Fruit fly (Drosophila melanogaster) whole organism, embryonic: Measurements from ENCODE around the gene CG15308.

Experiments used
- Blimp-1 ChIP-seq: fragments of 200-800 bp; sonication (Bioruptor generic); optimal IDR thresholded peaks from 3 replicates; lab custom pipeline; 2018; ENCODE audit warnings: missing biosample characterization, missing genetic modification characterization, mild to moderate bottlenecking, moderate library complexity, missing genetic modification reagents
- CG10431 ChIP-seq: fragments of 200-800 bp; sonication (Bioruptor generic); optimal IDR thresholded peaks from 3 replicates; lab custom pipeline; 2018; ENCODE audit warnings: missing biosample characterization, mild to moderate bottlenecking, missing genetic modification characterization
- CG10565 ChIP-seq: fragments of 200-800 bp; sonication (Bioruptor generic); optimal IDR thresholded peaks from 3 replicates; lab custom pipeline; 2016; ENCODE audit warnings: missing biosample characterization, mild to moderate bottlenecking, missing genetic modification characterization
- CG10654 ChIP-seq: fragments of 200-800 bp; sonication (Bioruptor generic); optimal IDR thresholded peaks from 2 replicates; lab custom pipeline; 2016; ENCODE audit warnings: missing biosample characterization, missing genetic modification characterization
- CG11560 ChIP-seq: fragments of 200-800 bp; sonication (Bioruptor generic); IDR thresholded peaks from 3 replicates; pipeline ENCODE4 v1.3.6; 2022; ENCODE audit warnings: missing biosample characterization, missing genetic modification characterization
- CG11696 ChIP-seq: fragments of 200-800 bp; sonication (Bioruptor generic); IDR thresholded peaks from 2 replicates; pipeline ENCODE4 v1.3.6; 2022; ENCODE audit warnings: missing biosample characterization, missing genetic modification characterization
- CG12071 ChIP-seq: fragments of 200-800 bp; sonication (Bioruptor generic); optimal IDR thresholded peaks from 3 replicates; lab custom pipeline; 2018; ENCODE audit warnings: missing biosample characterization, mild to moderate bottlenecking, missing genetic modification characterization
- CG12155 ChIP-seq: fragments of 200-800 bp; sonication (Bioruptor generic); optimal IDR thresholded peaks from 3 replicates; lab custom pipeline; 2016; ENCODE audit warnings: missing biosample characterization, missing genetic modification characterization
- CG1529 ChIP-seq: fragments of 200-800 bp; sonication (Bioruptor generic); optimal IDR thresholded peaks from 3 replicates; lab custom pipeline; 2018; ENCODE audit warnings: missing biosample characterization, missing genetic modification characterization
- CG15514 ChIP-seq: fragments of 200-800 bp; sonication (Bioruptor generic); optimal IDR thresholded peaks from 3 replicates; lab custom pipeline; 2017; ENCODE audit warnings: missing biosample characterization, missing genetic modification characterization, mild to moderate bottlenecking, moderate library complexity, missing genetic modification reagents
- CG18011 ChIP-seq: fragments of 200-800 bp; sonication (Bioruptor generic); optimal IDR thresholded peaks from 2 replicates; lab custom pipeline; 2017; ENCODE audit warnings: missing biosample characterization, missing genetic modification characterization, mild to moderate bottlenecking, moderate library complexity, missing genotype
- CG18764 ChIP-seq: fragments of 200-800 bp; sonication (Bioruptor generic); optimal IDR thresholded peaks from 3 replicates; lab custom pipeline; 2016; ENCODE audit warnings: missing biosample characterization, missing genetic modification characterization
- CG3065 ChIP-seq: fragments of 200-800 bp; sonication (Bioruptor generic); optimal IDR thresholded peaks from 2 replicates; lab custom pipeline; 2016; ENCODE audit warnings: missing biosample characterization, missing genetic modification characterization
- CG7839 ChIP-seq: fragments of 200-800 bp; sonication (Bioruptor generic); optimal IDR thresholded peaks from 3 replicates; lab custom pipeline; 2018; ENCODE audit warnings: missing biosample characterization, mild to moderate bottlenecking, missing genetic modification characterization, moderate library complexity
- CG8290 ChIP-seq, 3 experiments: fragments of 200-800 bp; sonication (Bioruptor generic); optimal IDR thresholded peaks; 2 replicates each; lab custom pipeline; 2016 to 2019; ENCODE audit warnings: missing biosample characterization in 3 of 3, missing genetic modification characterization in 3 of 3, mild to moderate bottlenecking in 2 of 3, moderate library complexity in 1 of 3
- Elba2 ChIP-seq: fragments of 200-800 bp; sonication (Bioruptor generic); optimal IDR thresholded peaks from 3 replicates; lab custom pipeline; 2016; ENCODE audit warnings: missing biosample characterization, missing genetic modification characterization
- GATAe ChIP-seq: fragments of 200-800 bp; sonication (Bioruptor generic); conservative IDR thresholded peaks from 2 replicates; pipeline ENCODE4 v1.3.6; 2022; ENCODE audit warnings: missing biosample characterization, missing genetic modification characterization
- Neu2 ChIP-seq: fragments of 200-800 bp; sonication (Bioruptor generic); optimal IDR thresholded peaks from 3 replicates; lab custom pipeline; 2016; ENCODE audit warnings: missing biosample characterization, missing genetic modification characterization, borderline replicate concordance
- Optix ChIP-seq: fragments of 200-800 bp; sonication (Bioruptor generic); IDR thresholded peaks from 3 replicates; pipeline ENCODE4 v1.3.6; 2022; ENCODE audit warnings: missing biosample characterization, missing genetic modification characterization
- Poxn ChIP-seq: fragments of 200-800 bp; sonication (Bioruptor generic); IDR thresholded peaks from 2 replicates; pipeline ENCODE4 v1.3.6; 2022; ENCODE audit warnings: missing biosample characterization, missing genetic modification characterization
- Ravus ChIP-seq: fragments of 200-800 bp; sonication (Bioruptor generic); IDR thresholded peaks from 2 replicates; pipeline ENCODE4 v1.3.6; 2022; ENCODE audit warnings: missing biosample characterization, missing genetic modification characterization
- Trl ChIP-seq, 3 experiments: fragments of >200 bp in 2 of 3; fragments of 200-800 bp in 1 of 3; sonication (Bioruptor generic) in 1 of 3; optimal IDR thresholded peaks; 2 replicates in 1 of 3; 3 replicates in 2 of 3; lab custom pipeline; 2016 to 2017; ENCODE audit warnings: missing biosample characterization in 1 of 3, missing genetic modification characterization in 1 of 3
- Xrp1 ChIP-seq: fragments of 200-800 bp; sonication (Bioruptor generic); IDR thresholded peaks from 2 replicates; pipeline ENCODE4 v1.3.6; 2022; ENCODE audit warnings: missing biosample characterization, missing genetic modification characterization
- ara ChIP-seq: fragments of 200-800 bp; sonication (Bioruptor generic); IDR thresholded peaks from 2 replicates; pipeline ENCODE4 v1.3.6; 2022; ENCODE audit warnings: missing biosample characterization, missing genetic modification characterization
- bsh ChIP-seq, 2 experiments: fragments of 200-800 bp; sonication (Bioruptor generic); optimal IDR thresholded peaks; 2 replicates each; lab custom pipeline; 2017 to 2018; ENCODE audit warnings: mild to moderate bottlenecking in 2 of 2, missing biosample characterization in 2 of 2, missing genetic modification characterization in 2 of 2, moderate library complexity in 1 of 2
- dati ChIP-seq: fragments of 200-800 bp; sonication (Bioruptor generic); IDR thresholded peaks from 2 replicates; pipeline ENCODE4 v1.3.6; 2022; ENCODE audit warnings: missing biosample characterization, missing genetic modification characterization
- fd64A ChIP-seq: fragments of 200-800 bp; sonication (Bioruptor generic); optimal IDR thresholded peaks from 3 replicates; lab custom pipeline; 2018; ENCODE audit warnings: missing biosample characterization, mild to moderate bottlenecking, missing genetic modification characterization
- fu2 ChIP-seq: fragments of 200-800 bp; sonication (Bioruptor generic); optimal IDR thresholded peaks from 2 replicates; lab custom pipeline; 2016; ENCODE audit warnings: missing biosample characterization, missing genetic modification characterization
- gce ChIP-seq: fragments of 200-800 bp; sonication (Bioruptor generic); IDR thresholded peaks from 3 replicates; pipeline ENCODE4 v1.3.6; 2022; ENCODE audit warnings: missing biosample characterization, missing genetic modification characterization
- gcm2 ChIP-seq: fragments of 200-800 bp; sonication (Bioruptor generic); optimal IDR thresholded peaks from 2 replicates; lab custom pipeline; 2016; ENCODE audit warnings: missing biosample characterization, missing genetic modification characterization
- h ChIP-seq: fragments of >200 bp; optimal IDR thresholded peaks from 2 replicates; lab custom pipeline; 2017
- insv ChIP-seq, 2 experiments: fragments of 200-800 bp; sonication (Bioruptor generic); optimal IDR thresholded peaks; 3 replicates each; lab custom pipeline; 2016 to 2018; ENCODE audit warnings: missing biosample characterization in 2 of 2, missing genetic modification characterization in 2 of 2
- knrl ChIP-seq: fragments of 200-800 bp; sonication (Bioruptor generic); IDR thresholded peaks from 3 replicates; pipeline ENCODE4 v1.3.6; 2022; ENCODE audit warnings: missing biosample characterization, missing genetic modification characterization; ENCODE audit not compliant: partially characterized antibody
- nom ChIP-seq: fragments of 200-800 bp; sonication (Bioruptor generic); optimal IDR thresholded peaks from 2 replicates; lab custom pipeline; 2017; ENCODE audit warnings: missing biosample characterization, missing genetic modification characterization, mild to moderate bottlenecking, moderate library complexity, missing genetic modification reagents
- sqz ChIP-seq: fragments of 200-800 bp; sonication (Bioruptor generic); optimal IDR thresholded peaks from 3 replicates; lab custom pipeline; 2018; ENCODE audit warnings: missing biosample characterization, mild to moderate bottlenecking, missing genetic modification characterization
- stwl ChIP-seq: fragments of 200-800 bp; sonication (Bioruptor generic); optimal IDR thresholded peaks from 3 replicates; lab custom pipeline; 2018; ENCODE audit warnings: missing biosample characterization, mild to moderate bottlenecking, missing genetic modification characterization, moderate library complexity
- wor ChIP-seq: fragments of 200-800 bp; sonication (Bioruptor generic); IDR thresholded peaks from 2 replicates; pipeline ENCODE4 v1.3.6; 2022; ENCODE audit warnings: missing biosample characterization, missing genetic modification characterization
- zf30C ChIP-seq: fragments of 200-800 bp; sonication (Bioruptor generic); optimal IDR thresholded peaks from 3 replicates; lab custom pipeline; 2018; ENCODE audit warnings: missing biosample characterization, mild to moderate bottlenecking, missing genetic modification characterization

The CG15308 gene

dm6 chrX:10219039-10219438, at the start of gene CG15308:
TSS of gene CG15308 (minus strand) at chrX:10219139.
- TF ChIP-seq CG1529 (GFP tag; lab: Kevin White, UChicago) (no peak), GATAe (GFP tag; lab: Robert Waterston, UW) (no peak), CG15514 (GFP tag; lab: Kevin White, UChicago) (no peak), CG10654 (GFP tag; lab: Kevin White, UChicago) (no peak), Ravus (GFP tag; lab: Robert Waterston, UW) (no peak), stwl (tag; lab: Kevin White, UChicago) (no peak), gcm2 (GFP tag; lab: Kevin White, UChicago) (no peak), CG10565 (GFP tag; lab: Kevin White, UChicago) (no peak), Blimp-1 (GFP tag; lab: Kevin White, UChicago) (no peak), Optix (GFP tag; lab: Robert Waterston, UW) (no peak), CG18764 (no peak), CG12155 (GFP tag; lab: Kevin White, UChicago) (no peak), dati (GFP tag; lab: Robert Waterston, UW) (no peak), Poxn (GFP tag; lab: Robert Waterston, UW) (no peak), Xrp1 (no peak), CG18011 (GFP tag; lab: Kevin White, UChicago) (no peak)

dm6 chrX:10266018-10266384, 47.1 kb upstream of the CG15308 start:
- TF ChIP-seq h (lab: Kevin White, UChicago) = no peak
- TF ChIP-seq nom (GFP tag; lab: Kevin White, UChicago) = peak; percentile 94
- no peak for TF ChIP-seq ara (GFP tag; lab: Robert Waterston, UW)
- no peak for TF ChIP-seq sqz (GFP tag; lab: Kevin White, UChicago)
- TF ChIP-seq CG11696 = no peak
- TF ChIP-seq fu2 (GFP tag; lab: Kevin White, UChicago) = no peak
- no peak for TF ChIP-seq Elba2 (GFP tag; lab: Kevin White, UChicago)
- no peak for TF ChIP-seq CG10431
- no peak for TF ChIP-seq CG3065
- TF ChIP-seq gce = no peak
- TF ChIP-seq CG11560 (tag; lab: Robert Waterston, UW) = no peak
- no peak for TF ChIP-seq CG12071
- peak in 1 of 2 experiments; percentile 54 for TF ChIP-seq bsh (GFP tag; optimal IDR thresholded peaks at IDR 0.05; lab: Kevin White, UChicago)
- no peak for TF ChIP-seq CG8290 (GFP tag; optimal IDR thresholded peaks at IDR 0.05; lab: Kevin White, UChicago)
- no peak for TF ChIP-seq CG8290 (tag; optimal IDR thresholded peaks at IDR 0.05; lab: Kevin White, UChicago)
- TF ChIP-seq knrl (GFP tag; lab: Robert Waterston, UW) = no peak
- no peak for TF ChIP-seq wor
- no peak for TF ChIP-seq Neu2
- no peak for TF ChIP-seq fd64A (GFP tag; lab: Kevin White, UChicago)
- TF ChIP-seq insv (GFP tag; optimal IDR thresholded peaks at IDR 0.05; lab: Kevin White, UChicago) = no peak
- peak in 1 of 2 experiments; percentile 8 for TF ChIP-seq Trl (optimal IDR thresholded peaks at IDR 0.05; lab: Kevin White, UChicago)
- TF ChIP-seq Trl (GFP tag; optimal IDR thresholded peaks at IDR 0.05; lab: Kevin White, UChicago) = no peak
- TF ChIP-seq CG7839 (tag; lab: Kevin White, UChicago) = no peak
- no peak for TF ChIP-seq zf30C (GFP tag; lab: Kevin White, UChicago)
